Fruit fly (Drosophila melanogaster): ENCODE data around the gene CG3191.

Gene CG3191

dm6 chrX:2241842-2242241 lies 10.0 kb downstream of the CG3191 start, which contains the start of gene kz (continued):
- no peak for TF ChIP-seq scrt (GFP tag; optimal IDR thresholded peaks at IDR 0.05)
- no peak for TF ChIP-seq trh (GFP tag; optimal IDR thresholded peaks at IDR 0.05)
- peak; percentile 95 for TF ChIP-seq vnd (GFP tag; IDR thresholded peaks at IDR 0.05; ENCODE audit: partially characterized antibody)
- TF ChIP-seq CG11093 (GFP tag; IDR thresholded peaks at IDR 0.05), result no peak
- no peak for TF ChIP-seq Rx (GFP tag; IDR thresholded peaks at IDR 0.05)
- TF ChIP-seq CG15514 (GFP tag; optimal IDR thresholded peaks at IDR 0.05), result peak; percentile 74
- no peak for TF ChIP-seq Optix (GFP tag; IDR thresholded peaks at IDR 0.05)
- no peak for TF ChIP-seq Ptx1 (GFP tag; IDR thresholded peaks at IDR 0.05)
- 0 out of 3 replicates have a peak, but pooled peaks have one; percentile 17 for TF ChIP-seq CG34422 (GFP tag; IDR thresholded peaks at IDR 0.05)
- no peak for TF ChIP-seq CG9876 (GFP tag; optimal IDR thresholded peaks at IDR 0.05)
- TF ChIP-seq Hr51 (GFP tag; optimal IDR thresholded peaks at IDR 0.05), result no peak
- peak; percentile 75 for TF ChIP-seq CG1024 (GFP tag; IDR thresholded peaks at IDR 0.05)
- TF ChIP-seq mirr (GFP tag; optimal IDR thresholded peaks at IDR 0.05), result no peak
- peak; percentile 94 for TF ChIP-seq CG34224 (GFP tag; IDR thresholded peaks at IDR 0.05; ENCODE audit: partially characterized antibody)
- TF ChIP-seq CG2129 (GFP tag; IDR thresholded peaks at IDR 0.05; ENCODE audit: partially characterized antibody), result 0 out of 2 replicates have a peak, but pooled peaks have one; percentile 21
- no peak for TF ChIP-seq CG32772 (GFP tag; IDR thresholded peaks at IDR 0.05)
- TF ChIP-seq CG9437 (GFP tag; optimal IDR thresholded peaks at IDR 0.05), result peak; percentile 51
- peak; percentile 82 for TF ChIP-seq knrl (GFP tag; IDR thresholded peaks at IDR 0.05; ENCODE audit: partially characterized antibody)
- TF ChIP-seq CG17612 (GFP tag; IDR thresholded peaks at IDR 0.05), result no peak
- TF ChIP-seq Six4 (GFP tag; optimal IDR thresholded peaks at IDR 0.05), result no peak
- TF ChIP-seq slbo (GFP tag; IDR thresholded peaks at IDR 0.05), result no peak
- TF ChIP-seq CG31365 (tag; optimal IDR thresholded peaks at IDR 0.05), result no peak
- TF ChIP-seq Hey (tag; optimal IDR thresholded peaks at IDR 0.05), result no peak
- no peak for TF ChIP-seq ken (GFP tag; IDR thresholded peaks at IDR 0.05)
- no peak for TF ChIP-seq CG6254 (GFP tag; optimal IDR thresholded peaks at IDR 0.05)
- TF ChIP-seq zfh1 (GFP tag; IDR thresholded peaks at IDR 0.05), result no peak
- TF ChIP-seq dm (GFP tag; optimal IDR thresholded peaks at IDR 0.05), result peak; percentile 92
- TF ChIP-seq CG10543 (GFP tag; optimal IDR thresholded peaks at IDR 0.05), result no peak
- TF ChIP-seq kah (GFP tag; optimal IDR thresholded peaks at IDR 0.05), result no peak
- TF ChIP-seq D19A (tag; optimal IDR thresholded peaks at IDR 0.05), result no peak
- TF ChIP-seq CG16813 (GFP tag; IDR thresholded peaks at IDR 0.05; ENCODE audit: partially characterized antibody), result peak; percentile 93
- TF ChIP-seq Oli (tag; optimal IDR thresholded peaks at IDR 0.05), result no peak
- no peak for TF ChIP-seq B-H1 (GFP tag; IDR thresholded peaks at IDR 0.05)
- TF ChIP-seq MBD-R2 (GFP tag; IDR thresholded peaks at IDR 0.05), result peak; percentile 93
- no peak for TF ChIP-seq tll (GFP tag; optimal IDR thresholded peaks at IDR 0.05)
- peak; percentile 94 for TF ChIP-seq bbx (GFP tag; IDR thresholded peaks at IDR 0.05; ENCODE audit: partially characterized antibody)
- no peak for TF ChIP-seq mam (GFP tag; optimal IDR thresholded peaks at IDR 0.05)
- no peak for TF ChIP-seq nerfin-1 (tag; optimal IDR thresholded peaks at IDR 0.05)
- no peak for TF ChIP-seq pfk (GFP tag; optimal IDR thresholded peaks at IDR 0.05)
- TF ChIP-seq CG43689 (GFP tag; IDR thresholded peaks at IDR 0.05), result no peak
- peak in 1 of 2 experiments; percentile 25 for TF ChIP-seq crp (GFP tag; optimal IDR thresholded peaks at IDR 0.05)
- TF ChIP-seq mld (GFP tag; IDR thresholded peaks at IDR 0.05; ENCODE audit: partially characterized antibody), result peak; percentile 96
- peak; percentile 30 for TF ChIP-seq HmgD (GFP tag; optimal IDR thresholded peaks at IDR 0.05)
- TF ChIP-seq CG42726 (GFP tag; IDR thresholded peaks at IDR 0.05; ENCODE audit: partially characterized antibody), result peak; percentile 84; the same call in 1 of the 2 replicates
- TF ChIP-seq ttk (GFP tag; IDR thresholded peaks at IDR 0.05), result no peak
- no peak for TF ChIP-seq CG11723 (GFP tag; optimal IDR thresholded peaks at IDR 0.05)
- TF ChIP-seq wor (GFP tag; IDR thresholded peaks at IDR 0.05), result no peak
- no peak for TF ChIP-seq CG13123 (GFP tag; optimal IDR thresholded peaks at IDR 0.05)
- TF ChIP-seq CG3726 (GFP tag; IDR thresholded peaks at IDR 0.05), result no peak
- TF ChIP-seq PHDP (tag; optimal IDR thresholded peaks at IDR 0.05), result no peak

All from whole organism, embryonic.